Worm (Caenorhabditis elegans): ENCODE data around the gene Y17G7B.18.

DNA sequence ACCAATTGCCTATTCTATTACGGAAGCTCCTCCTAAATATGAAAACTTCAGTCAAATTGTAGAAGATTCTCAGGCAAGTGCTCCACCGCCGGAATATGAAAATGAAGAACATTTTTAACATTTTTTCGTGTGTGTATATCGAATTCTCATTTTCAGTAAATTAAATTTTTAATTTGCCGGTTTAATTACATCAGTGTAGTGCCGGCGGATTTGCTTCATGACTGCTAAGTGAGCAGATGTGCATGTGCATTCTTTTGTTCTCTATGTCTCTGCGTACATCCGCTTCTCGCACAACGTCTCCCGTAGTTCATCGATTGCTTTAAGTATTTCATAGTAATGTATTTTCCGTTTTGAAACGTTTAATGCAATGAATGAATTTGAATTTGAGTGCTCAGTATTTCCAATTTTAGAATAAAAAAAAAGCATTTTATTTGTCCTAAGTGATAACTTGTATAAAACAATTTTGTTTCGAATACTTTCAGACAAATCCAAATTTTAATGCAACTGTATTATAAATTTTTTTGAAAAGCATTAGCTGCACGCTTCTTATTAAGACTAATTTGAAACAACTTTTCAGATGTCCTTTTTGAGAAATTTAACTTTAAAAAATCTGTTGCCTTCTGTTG is 40.1 kb downstream of the Y17G7B.18 start, which contains the start of gene Y17G7B.22:
- TF ChIP-seq unc-55 (GFP tag; optimal IDR thresholded peaks at IDR 0.05) (no peak), elt-2 (tag; optimal IDR thresholded peaks at IDR 0.05) (no peak), K09A11.1 (tag; optimal IDR thresholded peaks at IDR 0.05; ENCODE audit: insufficient read depth) (no peak), ztf-16 (tag; optimal IDR thresholded peaks at IDR 0.05) (no peak), nhr-11 (tag; optimal IDR thresholded peaks at IDR 0.05) (no peak), pqm-1 (tag; optimal IDR thresholded peaks at IDR 0.05) (no peak), ceh-2 (tag; optimal IDR thresholded peaks at IDR 0.05) (no peak), hlh-30 (tag; optimal IDR thresholded peaks at IDR 0.05; ENCODE audit: insufficient read depth) (no peak), ceh-19 (GFP tag; optimal IDR thresholded peaks at IDR 0.05) (no peak)
